Worm (Caenorhabditis elegans) whole organism, early embryonic: Measurements from ENCODE around the gene T02H6.1.

Experiments used
- B0310.2 ChIP-seq: sonication (generic microtip); optimal IDR thresholded peaks from 2 replicates; lab custom pipeline; 2016; ENCODE audit warnings: mild to moderate bottlenecking, missing genetic modification characterization, missing compliant biosample characterization
- aly-1 ChIP-seq: sonication (generic microtip); optimal IDR thresholded peaks from 2 replicates; lab custom pipeline; 2016; ENCODE audit warnings: missing genetic modification characterization, missing compliant biosample characterization
- flt-1 ChIP-seq: fragments of 200-800 bp; sonication (Bioruptor generic); IDR thresholded peaks from 2 replicates; pipeline ENCODE4 v1.3.6; 2022; ENCODE audit warnings: missing genetic modification characterization, missing compliant biosample characterization
- hmg-4 ChIP-seq: fragments of 200-800 bp; sonication (Bioruptor generic); optimal IDR thresholded peaks from 2 replicates; lab custom pipeline; 2018; ENCODE audit warnings: mild to moderate bottlenecking, missing genetic modification characterization, missing compliant biosample characterization
- hnd-1 ChIP-seq: sonication (generic microtip); optimal IDR thresholded peaks from 2 replicates; lab custom pipeline; 2016; ENCODE audit warnings: missing genetic modification characterization, missing compliant biosample characterization
- scrt-1 ChIP-seq: fragments of 200-800 bp; sonication (Bioruptor generic); IDR thresholded peaks from 2 replicates; pipeline ENCODE4 v1.3.6; 2022; ENCODE audit warnings: missing genetic modification characterization, missing compliant biosample characterization

DNA sequence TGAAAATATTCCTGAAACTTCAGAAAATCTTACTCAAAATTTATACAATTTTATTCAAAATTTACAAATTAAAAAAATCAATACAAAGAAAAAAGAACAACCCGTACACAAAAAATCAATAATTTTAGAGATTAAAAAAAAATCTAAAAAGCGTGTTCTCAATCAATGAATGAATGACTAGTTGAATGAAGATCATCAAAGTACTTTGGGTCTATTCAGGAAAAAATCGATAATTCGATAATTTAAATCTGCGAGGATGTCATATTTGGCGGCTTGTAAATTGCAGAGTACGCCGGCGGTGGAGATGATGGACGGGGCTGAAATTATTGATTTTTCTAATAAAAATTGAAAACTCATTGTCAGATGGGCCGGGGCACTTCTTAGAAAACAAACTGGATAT, 47.0 kb downstream of the T02H6.1 start:
- TF ChIP-seq B0310.2 (tag; lab: Kevin White, UChicago) (no peak), aly-1 (tag; lab: Kevin White, UChicago) (no peak), flt-1 (GFP tag; lab: Robert Waterston, UW) (no peak), hmg-4 (GFP tag; lab: Kevin White, UChicago) (no peak), scrt-1 (GFP tag; lab: Robert Waterston, UW) (no peak), hnd-1 (tag; lab: Kevin White, UChicago) (no peak)
